Fruit fly (Drosophila melanogaster): ENCODE measurements around the gene CG7565.

Gene CG7565

DNA sequence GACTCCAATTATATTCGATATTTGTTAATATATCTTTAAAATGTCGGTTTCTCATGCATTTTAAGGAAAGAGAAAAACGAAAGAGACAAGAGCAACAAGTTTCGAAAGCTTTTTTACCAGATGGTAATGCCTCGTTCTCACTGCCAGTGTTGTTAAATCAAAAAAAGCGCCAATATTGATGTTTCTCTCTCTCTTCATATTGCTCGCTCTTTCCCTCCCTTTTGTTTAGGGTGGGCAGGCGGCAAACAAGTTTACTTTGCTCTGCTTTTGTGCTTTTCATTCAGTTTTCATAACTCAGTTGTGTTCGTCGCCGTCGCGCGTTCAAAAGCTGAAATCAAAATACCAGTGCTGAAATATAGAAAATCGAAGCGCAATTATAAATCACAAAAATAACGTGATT lies 9.8 kb downstream of the CG7565 start (continued):
- TF ChIP-seq Dif (GFP tag; optimal IDR thresholded peaks at IDR 0.05; ENCODE audit: partially characterized antibody): peak; percentile 87
- TF ChIP-seq Rel (GFP tag; optimal IDR thresholded peaks at IDR 0.05): peak; percentile 67
- no peak for TF ChIP-seq Rel (tag; optimal IDR thresholded peaks at IDR 0.05)
- TF ChIP-seq Jra (GFP tag; optimal IDR thresholded peaks at IDR 0.05): peak; percentile 53
- TF ChIP-seq Hr78 (GFP tag; optimal IDR thresholded peaks at IDR 0.05): no peak
- TF ChIP-seq foxo (GFP tag; optimal IDR thresholded peaks at IDR 0.05): peak; percentile 57 to 70
- TF ChIP-seq Myc (optimal IDR thresholded peaks at IDR 0.05): no peak

DNA sequence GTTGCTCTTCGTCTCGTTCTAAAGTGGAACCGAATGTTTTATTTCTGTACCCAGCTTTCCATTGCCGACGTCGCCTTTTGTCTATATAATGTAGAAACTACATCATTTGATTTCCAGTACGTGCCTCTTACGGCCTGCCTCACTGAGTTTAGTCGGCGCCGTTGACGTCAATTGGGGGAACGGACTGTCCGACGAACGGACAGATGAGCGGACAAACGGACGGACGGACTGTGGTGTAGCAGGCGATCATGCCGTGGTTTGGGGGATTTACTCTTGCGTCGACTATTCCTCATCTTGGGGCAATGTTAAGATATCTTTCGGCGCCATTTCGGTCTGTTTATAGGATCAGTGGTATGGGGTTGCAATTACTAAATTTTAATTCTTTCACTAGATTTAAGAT lies 10.8 kb downstream of the CG7565 start:
- no peak for TF ChIP-seq usp (GFP tag; optimal IDR thresholded peaks at IDR 0.05)
- no peak for TF ChIP-seq Dif (GFP tag; optimal IDR thresholded peaks at IDR 0.05; ENCODE audit: partially characterized antibody)
- TF ChIP-seq lola (GFP tag; optimal IDR thresholded peaks at IDR 0.05): no peak
- TF ChIP-seq dmrt93B (GFP tag; optimal IDR thresholded peaks at IDR 0.05): no peak
- TF ChIP-seq h (GFP tag; optimal IDR thresholded peaks at IDR 0.05): no peak
- TF ChIP-seq Myc (optimal IDR thresholded peaks at IDR 0.05): no peak
- no peak for TF ChIP-seq psq (GFP tag; optimal IDR thresholded peaks at IDR 0.05)
- TF ChIP-seq woc (GFP tag; optimal IDR thresholded peaks at IDR 0.05): no peak
- TF ChIP-seq Dfd (GFP tag; optimal IDR thresholded peaks at IDR 0.05): no peak
- TF ChIP-seq Hr78 (GFP tag; optimal IDR thresholded peaks at IDR 0.05): no peak
- no peak for TF ChIP-seq fru (GFP tag; optimal IDR thresholded peaks at IDR 0.05)
- TF ChIP-seq foxo (GFP tag; optimal IDR thresholded peaks at IDR 0.05): no peak
- no peak for TF ChIP-seq brk (GFP tag; optimal IDR thresholded peaks at IDR 0.05)
- no peak for TF ChIP-seq br (GFP tag; optimal IDR thresholded peaks at IDR 0.05)

DNA sequence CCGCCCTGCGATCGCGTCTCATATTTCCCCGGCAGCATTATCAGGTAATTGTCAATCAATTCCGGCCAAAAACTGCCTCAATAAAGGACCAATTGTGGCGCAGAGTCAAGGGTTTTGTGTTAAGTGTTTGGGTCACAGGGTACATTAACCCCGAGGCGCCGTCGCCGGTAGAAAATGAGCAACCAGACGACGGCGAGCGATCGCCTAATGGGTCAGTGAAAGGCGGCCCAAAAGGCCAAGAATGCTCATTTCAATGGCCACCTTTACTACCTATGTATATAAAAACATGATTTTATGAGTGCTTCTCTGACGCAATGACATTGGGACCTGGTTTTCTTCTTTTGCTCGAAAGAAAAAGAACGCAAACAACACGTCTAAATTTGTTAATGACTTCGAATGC lies 12.0 kb downstream of the CG7565 start:
- TF ChIP-seq Sp1 (GFP tag; optimal IDR thresholded peaks at IDR 0.05): no peak
- no peak for TF ChIP-seq brk (GFP tag; optimal IDR thresholded peaks at IDR 0.05)
- TF ChIP-seq CG9705 (GFP tag; optimal IDR thresholded peaks at IDR 0.05): no peak
- no peak for TF ChIP-seq CrebA (GFP tag; optimal IDR thresholded peaks at IDR 0.05; ENCODE audit: borderline replicate concordance)
- no peak for TF ChIP-seq foxo (GFP tag; optimal IDR thresholded peaks at IDR 0.05)
- TF ChIP-seq N (GFP tag; optimal IDR thresholded peaks at IDR 0.05): no peak
- no peak for TF ChIP-seq lola (GFP tag; optimal IDR thresholded peaks at IDR 0.05)
- TF ChIP-seq HLH106 (tag; optimal IDR thresholded peaks at IDR 0.05): no peak
- TF ChIP-seq fru (GFP tag; optimal IDR thresholded peaks at IDR 0.05): no peak
- no peak for TF ChIP-seq OdsH (GFP tag; optimal IDR thresholded peaks at IDR 0.05)
- no peak for TF ChIP-seq ey (GFP tag; optimal IDR thresholded peaks at IDR 0.05)
- no peak for TF ChIP-seq Hr83 (GFP tag; optimal IDR thresholded peaks at IDR 0.05; ENCODE audit: poor library complexity, severe bottlenecking)

DNA sequence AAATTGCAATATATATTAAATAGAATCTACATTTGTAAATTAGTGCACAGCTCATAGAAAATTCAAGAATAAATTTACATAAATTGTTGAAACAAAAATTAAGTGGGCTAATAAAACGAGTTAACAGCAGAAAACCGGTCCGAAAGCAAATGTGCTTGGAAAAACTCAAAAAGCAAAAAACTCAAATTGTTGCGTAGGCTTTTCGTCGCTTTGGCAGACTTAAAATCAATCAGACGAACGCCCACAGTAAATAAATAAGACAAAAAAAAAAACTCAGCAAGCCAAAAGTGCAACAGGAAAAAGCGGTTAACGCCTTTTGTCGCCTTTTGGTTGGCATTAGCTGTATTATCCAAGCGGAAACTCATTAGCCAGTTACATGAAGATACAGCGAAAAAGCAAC lies 13.6 kb downstream of the CG7565 start:
- no peak for TF ChIP-seq Rel (GFP tag; optimal IDR thresholded peaks at IDR 0.05)
- TF ChIP-seq Rel (tag; optimal IDR thresholded peaks at IDR 0.05): no peak
- no peak for TF ChIP-seq N (GFP tag; optimal IDR thresholded peaks at IDR 0.05)
- TF ChIP-seq sage (GFP tag; optimal IDR thresholded peaks at IDR 0.05): no peak
- no peak for TF ChIP-seq GATAd (GFP tag; optimal IDR thresholded peaks at IDR 0.05)
- TF ChIP-seq brk (GFP tag; optimal IDR thresholded peaks at IDR 0.05): no peak
- TF ChIP-seq woc (GFP tag; optimal IDR thresholded peaks at IDR 0.05): no peak
- no peak for TF ChIP-seq jim (GFP tag; optimal IDR thresholded peaks at IDR 0.05)
- TF ChIP-seq fru (GFP tag; optimal IDR thresholded peaks at IDR 0.05): no peak
- TF ChIP-seq usp (GFP tag; optimal IDR thresholded peaks at IDR 0.05): no peak
- no peak for TF ChIP-seq dl (GFP tag; optimal IDR thresholded peaks at IDR 0.05; ENCODE audit: insufficient read depth in 1 of 2, partially characterized antibody in 2 of 2)
- no peak for TF ChIP-seq br (GFP tag; optimal IDR thresholded peaks at IDR 0.05)
- TF ChIP-seq Sp1 (GFP tag; optimal IDR thresholded peaks at IDR 0.05): no peak
- no peak for TF ChIP-seq Mio (GFP tag; optimal IDR thresholded peaks at IDR 0.05)
- no peak for TF ChIP-seq foxo (GFP tag; optimal IDR thresholded peaks at IDR 0.05)
- TF ChIP-seq Dfd (GFP tag; optimal IDR thresholded peaks at IDR 0.05): no peak

DNA sequence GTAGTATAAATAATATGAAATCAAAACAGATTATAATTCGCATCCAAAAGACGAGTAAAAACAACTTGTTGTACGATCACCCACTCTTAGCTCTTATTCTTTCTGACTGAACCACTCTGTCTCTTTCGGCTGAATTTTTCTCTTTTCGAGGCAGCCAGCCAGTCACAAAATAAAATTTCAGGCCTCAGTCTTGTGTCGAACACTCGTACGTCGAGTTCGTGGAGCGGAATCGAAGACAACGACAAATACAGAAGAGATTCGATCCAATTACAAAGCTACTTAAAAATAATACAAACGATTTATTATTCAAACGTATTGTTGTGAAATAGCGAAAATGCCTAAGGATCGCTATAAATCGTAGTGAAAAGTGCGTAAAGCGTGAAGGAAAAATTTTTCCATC lies 14.4 kb downstream of the CG7565 start:
- TF ChIP-seq h (GFP tag; optimal IDR thresholded peaks at IDR 0.05) (peak; percentile 23), Hnf4 (GFP tag; optimal IDR thresholded peaks at IDR 0.05) (peak; percentile 45), Hr83 (GFP tag; optimal IDR thresholded peaks at IDR 0.05; ENCODE audit: poor library complexity, severe bottlenecking) (peak; percentile 64), sage (GFP tag; optimal IDR thresholded peaks at IDR 0.05) (peak; percentile 25), N (GFP tag; optimal IDR thresholded peaks at IDR 0.05) (no peak), HLH106 (tag; optimal IDR thresholded peaks at IDR 0.05) (no peak), brk (GFP tag; optimal IDR thresholded peaks at IDR 0.05) (no peak), br (GFP tag; optimal IDR thresholded peaks at IDR 0.05) (peak; percentile 2), Dif (GFP tag; optimal IDR thresholded peaks at IDR 0.05; ENCODE audit: partially characterized antibody) (peak; percentile 79), Abd-B (GFP tag; optimal IDR thresholded peaks at IDR 0.05) (no peak), CrebA (GFP tag; optimal IDR thresholded peaks at IDR 0.05; ENCODE audit: borderline replicate concordance) (no peak), CG32264 (GFP tag; optimal IDR thresholded peaks at IDR 0.05) (no peak), usp (GFP tag; optimal IDR thresholded peaks at IDR 0.05) (no peak), dmrt93B (GFP tag; optimal IDR thresholded peaks at IDR 0.05) (no peak), Rel (GFP tag; optimal IDR thresholded peaks at IDR 0.05) (no peak), Rel (tag; optimal IDR thresholded peaks at IDR 0.05) (peak; percentile 63), fru (GFP tag; optimal IDR thresholded peaks at IDR 0.05) (no peak), ey (GFP tag; optimal IDR thresholded peaks at IDR 0.05) (no peak), Vsx2 (GFP tag; optimal IDR thresholded peaks at IDR 0.05; ENCODE audit: partially characterized antibody) (peak; percentile 66), Sp1 (GFP tag; optimal IDR thresholded peaks at IDR 0.05) (peak; percentile 37), tai (GFP tag; optimal IDR thresholded peaks at IDR 0.05) (no peak), rgr (GFP tag; optimal IDR thresholded peaks at IDR 0.05) (peak; percentile 38), dl (GFP tag; optimal IDR thresholded peaks at IDR 0.05; ENCODE audit: insufficient read depth in 1 of 2, partially characterized antibody in 2 of 2) (peak; percentile 66), jim (GFP tag; optimal IDR thresholded peaks at IDR 0.05) (no peak)

Data from whole organism, wandering third instar larva.